Fruit fly (Drosophila melanogaster): ENCODE data around the gene ssp3.

DNA sequence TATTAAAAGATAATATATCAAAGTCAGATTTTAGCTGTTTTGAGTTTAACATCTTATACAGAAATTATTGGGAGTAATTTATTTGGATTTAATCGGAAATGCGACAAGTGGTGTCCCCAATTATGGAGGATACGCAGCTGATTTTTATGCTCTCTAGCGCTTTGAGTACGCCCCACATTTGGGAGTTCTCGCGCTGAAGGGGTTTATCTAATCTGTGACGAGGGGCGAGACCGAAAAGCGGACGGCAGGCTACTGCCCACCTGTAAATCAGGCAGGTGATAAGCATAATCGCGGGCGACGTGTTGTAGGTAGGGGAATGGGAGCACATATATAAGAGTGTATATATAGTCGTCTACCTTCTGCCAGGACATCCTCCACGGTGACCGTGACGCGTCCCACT lies 24.1 kb upstream of the ssp3 start:
- TF ChIP-seq OdsH (GFP tag; optimal IDR thresholded peaks at IDR 0.05) = no peak
- TF ChIP-seq Hr83 (GFP tag; optimal IDR thresholded peaks at IDR 0.05; ENCODE audit: poor library complexity, severe bottlenecking) = no peak
- no peak for TF ChIP-seq Jra (GFP tag; optimal IDR thresholded peaks at IDR 0.05)
- TF ChIP-seq h (GFP tag; optimal IDR thresholded peaks at IDR 0.05) = peak; percentile 3
- no peak for TF ChIP-seq HLH106 (tag; optimal IDR thresholded peaks at IDR 0.05)
- no peak for TF ChIP-seq pan (optimal IDR thresholded peaks at IDR 0.05)
- no peak for TF ChIP-seq psq (GFP tag; optimal IDR thresholded peaks at IDR 0.05)
- TF ChIP-seq fru (GFP tag; optimal IDR thresholded peaks at IDR 0.05) = no peak

Measured in whole organism, wandering third instar larva.